Worm (Caenorhabditis elegans) whole organism, L1 larva: ENCODE data around the gene tif-1A.

Source experiments
- C04F5.9 ChIP-seq: sonication (generic microtip); optimal IDR thresholded peaks from 2 replicates; lab custom pipeline; 2016; ENCODE audit warnings: missing genetic modification characterization, missing compliant biosample characterization
- alr-1 ChIP-seq: fragments of 200-800 bp; sonication (Bioruptor generic); optimal IDR thresholded peaks from 2 replicates; lab custom pipeline; 2018; ENCODE audit warnings: borderline replicate concordance, mild to moderate bottlenecking, missing genetic modification characterization, missing compliant biosample characterization
- ama-1 ChIP-seq: fragments of 150-350 bp; optimal IDR thresholded peaks from 2 replicates; lab custom pipeline; 2014
- blmp-1 ChIP-seq: fragments of 150-350 bp; optimal IDR thresholded peaks from 2 replicates; lab custom pipeline; 2014; ENCODE audit warnings: missing biosample characterization, missing genetic modification characterization
- ceh-63 ChIP-seq: fragments of 200-800 bp; sonication (Bioruptor generic); optimal IDR thresholded peaks from 2 replicates; lab custom pipeline; 2018; ENCODE audit warnings: mild to moderate bottlenecking, missing genetic modification characterization, missing compliant biosample characterization
- ceh-82 ChIP-seq, 3 experiments: fragments of 150-350 bp in 1 of 3; sonication (generic microtip) in 2 of 3; optimal IDR thresholded peaks; 2 replicates each; lab custom pipeline; 2014 to 2017; ENCODE audit warnings: missing biosample characterization in 3 of 3, missing genetic modification characterization in 3 of 3
- ceh-88 ChIP-seq: fragments of 200-800 bp; sonication (Bioruptor generic); IDR thresholded peaks from 2 replicates; pipeline ENCODE4 v1.3.6; 2022; ENCODE audit warnings: missing genetic modification characterization, missing compliant biosample characterization
- ces-1 ChIP-seq: fragments of 150-350 bp; optimal IDR thresholded peaks from 2 replicates; lab custom pipeline; 2014; ENCODE audit warnings: missing biosample characterization, missing genetic modification reagents, missing genetic modification characterization
- dpl-1 ChIP-seq, 3 experiments: fragments of 150-350 bp in 2 of 3; sonication (generic microtip) in 1 of 3; optimal IDR thresholded peaks; 2 replicates each; lab custom pipeline; 2014 to 2017; ENCODE audit warnings: missing biosample characterization in 3 of 3, missing genetic modification characterization in 3 of 3, missing genetic modification reagents in 3 of 3
- dsc-1 ChIP-seq: sonication (generic microtip); optimal IDR thresholded peaks from 2 replicates; lab custom pipeline; 2016; ENCODE audit warnings: mild to moderate bottlenecking, missing genetic modification characterization, missing compliant biosample characterization
- efl-1 ChIP-seq, 4 experiments: fragments of 150-350 bp; optimal IDR thresholded peaks in 3 of 4; peaks in 1 of 4; 1 replicate in 1 of 4; 2 replicates in 3 of 4; lab custom pipeline; 2014; ENCODE audit warnings: missing biosample characterization in 2 of 4, missing genetic modification characterization in 2 of 4, missing genetic modification reagents in 2 of 4
- egl-13 ChIP-seq: sonication (generic microtip); optimal IDR thresholded peaks from 2 replicates; lab custom pipeline; 2016; ENCODE audit warnings: missing genotype, missing genetic modification reagents, missing genetic modification characterization, missing compliant biosample characterization
- egl-27 ChIP-seq, 2 experiments: fragments of 150-350 bp in 1 of 2; sonication (generic microtip); optimal IDR thresholded peaks; 3 replicates each; lab custom pipeline; 2017 to 2018; ENCODE audit warnings: missing biosample characterization in 2 of 2, missing genetic modification characterization in 2 of 2, missing genetic modification reagents in 2 of 2
- elt-2 ChIP-seq: sonication (generic microtip); optimal IDR thresholded peaks from 2 replicates; lab custom pipeline; 2016; ENCODE audit warnings: missing genetic modification characterization, mild to moderate bottlenecking, inconsistent platforms, missing compliant biosample characterization, missing genetic modification reagents
- elt-3 ChIP-seq, 6 experiments: fragments of 150-350 bp in 1 of 6; sonication (generic microtip); optimal IDR thresholded peaks; 2 replicates each; lab custom pipeline; 2017 to 2018; ENCODE audit warnings: missing biosample characterization in 6 of 6, missing genetic modification characterization in 6 of 6, inconsistent platforms in 1 of 6
- ets-5 ChIP-seq: fragments of 200-800 bp; sonication (Bioruptor generic); IDR thresholded peaks from 2 replicates; pipeline ENCODE4 v1.3.6; 2022; ENCODE audit warnings: missing genetic modification characterization, missing compliant biosample characterization
- fkh-10 ChIP-seq: sonication (generic microtip); optimal IDR thresholded peaks from 2 replicates; lab custom pipeline; 2017; ENCODE audit warnings: missing biosample characterization, missing genetic modification reagents, missing genetic modification characterization
- fkh-4 ChIP-seq: sonication (generic microtip); optimal IDR thresholded peaks from 2 replicates; lab custom pipeline; 2016; ENCODE audit warnings: missing compliant biosample characterization, missing genetic modification characterization, borderline replicate concordance
- fkh-8 ChIP-seq: sonication (generic microtip); optimal IDR thresholded peaks from 2 replicates; lab custom pipeline; 2016; ENCODE audit warnings: mild to moderate bottlenecking, missing genetic modification characterization, missing compliant biosample characterization
- fos-1 ChIP-seq: fragments of 150-350 bp; optimal IDR thresholded peaks from 2 replicates; lab custom pipeline; 2014; ENCODE audit warnings: missing biosample characterization, missing genetic modification characterization
- irx-1 ChIP-seq: sonication (generic microtip); optimal IDR thresholded peaks from 2 replicates; lab custom pipeline; 2016; ENCODE audit warnings: missing genetic modification characterization, missing compliant biosample characterization
- jun-1 ChIP-seq: fragments of 150-350 bp; optimal IDR thresholded peaks from 2 replicates; lab custom pipeline; 2014; ENCODE audit warnings: missing biosample characterization, missing genetic modification reagents, missing genetic modification characterization
- lin-13 ChIP-seq: fragments of 150-350 bp; optimal IDR thresholded peaks from 2 replicates; lab custom pipeline; 2014; ENCODE audit warnings: missing biosample characterization, missing genetic modification reagents, missing genetic modification characterization
- lir-3 ChIP-seq: sonication (generic microtip); optimal IDR thresholded peaks from 2 replicates; lab custom pipeline; 2016; ENCODE audit warnings: mild to moderate bottlenecking, missing genetic modification characterization, moderate library complexity, missing compliant biosample characterization; ENCODE audit not compliant: poor library complexity
- lsy-2 ChIP-seq, 2 experiments: fragments of 150-350 bp; optimal IDR thresholded peaks; 2 replicates each; lab custom pipeline; 2014; ENCODE audit warnings: missing biosample characterization in 2 of 2, missing genetic modification characterization in 2 of 2
- mab-9 ChIP-seq: fragments of 200-800 bp; sonication (Bioruptor generic); IDR thresholded peaks from 2 replicates; pipeline ENCODE4 v1.3.6; 2022; ENCODE audit warnings: missing genetic modification reagents, missing genetic modification characterization, missing compliant biosample characterization
- mep-1 ChIP-seq: fragments of 150-350 bp; optimal IDR thresholded peaks from 2 replicates; lab custom pipeline; 2014; ENCODE audit warnings: missing biosample characterization, missing genetic modification characterization
- nhr-11 ChIP-seq: fragments of 150-350 bp; optimal IDR thresholded peaks from 2 replicates; lab custom pipeline; 2014; ENCODE audit warnings: missing biosample characterization, missing genetic modification characterization
- nhr-19 ChIP-seq: fragments of 200-800 bp; sonication (Bioruptor generic); conservative IDR thresholded peaks from 2 replicates; pipeline ENCODE4 v1.3.6; 2022; ENCODE audit warnings: missing genetic modification characterization, missing compliant biosample characterization
- nhr-76 ChIP-seq: sonication (generic microtip); optimal IDR thresholded peaks from 2 replicates; lab custom pipeline; 2017; ENCODE audit warnings: missing biosample characterization, missing genetic modification characterization
- nhr-84 ChIP-seq: sonication (generic microtip); optimal IDR thresholded peaks from 2 replicates; lab custom pipeline; 2017; ENCODE audit warnings: missing biosample characterization, missing genetic modification characterization
- nhr-85 ChIP-seq: sonication (generic microtip); peaks from one replicate; lab custom pipeline; 2016; ENCODE audit warnings: missing genetic modification characterization, inconsistent platforms, missing compliant biosample characterization
- pag-3 ChIP-seq: sonication (generic microtip); optimal IDR thresholded peaks from 2 replicates; lab custom pipeline; 2017; ENCODE audit warnings: missing genetic modification characterization, mild to moderate bottlenecking, missing compliant biosample characterization, antibody characterized with exemption, borderline replicate concordance; ENCODE audit not compliant: insufficient read depth
- pax-3 ChIP-seq: fragments of 200-800 bp; sonication (Bioruptor generic); optimal IDR thresholded peaks from 2 replicates; lab custom pipeline; 2018; ENCODE audit warnings: mild to moderate bottlenecking, missing genetic modification characterization, moderate library complexity, missing compliant biosample characterization
- skn-1 ChIP-seq: fragments of 150-350 bp; optimal IDR thresholded peaks from 2 replicates; lab custom pipeline; 2014; ENCODE audit warnings: missing biosample characterization, missing genetic modification characterization
- snpc-4 ChIP-seq: fragments of 150-350 bp; optimal IDR thresholded peaks from 2 replicates; lab custom pipeline; 2014; ENCODE audit warnings: missing biosample characterization, missing genetic modification characterization
- snu-23 ChIP-seq: sonication (generic microtip); optimal IDR thresholded peaks from 2 replicates; lab custom pipeline; 2016; ENCODE audit warnings: missing genetic modification characterization, missing compliant biosample characterization
- sptf-1 ChIP-seq: fragments of 150-350 bp; optimal IDR thresholded peaks from 2 replicates; lab custom pipeline; 2014; ENCODE audit warnings: missing biosample characterization, missing genetic modification characterization
- sup-37 ChIP-seq: fragments of 200-800 bp; sonication (Bioruptor generic); optimal IDR thresholded peaks from 2 replicates; lab custom pipeline; 2018; ENCODE audit warnings: mild to moderate bottlenecking, missing genetic modification characterization, missing compliant biosample characterization
- swsn-7 ChIP-seq: sonication (generic microtip); optimal IDR thresholded peaks from 2 replicates; lab custom pipeline; 2016; ENCODE audit warnings: missing genetic modification characterization, missing compliant biosample characterization
- tbx-2 ChIP-seq: sonication (generic microtip); optimal IDR thresholded peaks from 2 replicates; lab custom pipeline; 2016; ENCODE audit warnings: missing genetic modification characterization, missing compliant biosample characterization
- tlp-1 ChIP-seq: fragments of 150-350 bp; optimal IDR thresholded peaks from 2 replicates; lab custom pipeline; 2014; ENCODE audit warnings: missing biosample characterization, missing genetic modification characterization
- unc-30 ChIP-seq: sonication (generic microtip); optimal IDR thresholded peaks from 2 replicates; lab custom pipeline; 2017; ENCODE audit warnings: missing biosample characterization, missing genetic modification characterization
- vab-15 ChIP-seq: sonication (generic microtip); optimal IDR thresholded peaks from 2 replicates; lab custom pipeline; 2017; ENCODE audit warnings: missing genotype, mild to moderate bottlenecking, missing genetic modification characterization, missing compliant biosample characterization
- xbp-1 ChIP-seq: sonication (generic microtip); optimal IDR thresholded peaks from 2 replicates; lab custom pipeline; 2016; ENCODE audit warnings: missing genetic modification characterization, missing compliant biosample characterization
- ztf-4 ChIP-seq: fragments of 150-350 bp; optimal IDR thresholded peaks from 2 replicates; lab custom pipeline; 2014; ENCODE audit warnings: missing biosample characterization, missing genetic modification characterization

The tif-1A gene

DNA sequence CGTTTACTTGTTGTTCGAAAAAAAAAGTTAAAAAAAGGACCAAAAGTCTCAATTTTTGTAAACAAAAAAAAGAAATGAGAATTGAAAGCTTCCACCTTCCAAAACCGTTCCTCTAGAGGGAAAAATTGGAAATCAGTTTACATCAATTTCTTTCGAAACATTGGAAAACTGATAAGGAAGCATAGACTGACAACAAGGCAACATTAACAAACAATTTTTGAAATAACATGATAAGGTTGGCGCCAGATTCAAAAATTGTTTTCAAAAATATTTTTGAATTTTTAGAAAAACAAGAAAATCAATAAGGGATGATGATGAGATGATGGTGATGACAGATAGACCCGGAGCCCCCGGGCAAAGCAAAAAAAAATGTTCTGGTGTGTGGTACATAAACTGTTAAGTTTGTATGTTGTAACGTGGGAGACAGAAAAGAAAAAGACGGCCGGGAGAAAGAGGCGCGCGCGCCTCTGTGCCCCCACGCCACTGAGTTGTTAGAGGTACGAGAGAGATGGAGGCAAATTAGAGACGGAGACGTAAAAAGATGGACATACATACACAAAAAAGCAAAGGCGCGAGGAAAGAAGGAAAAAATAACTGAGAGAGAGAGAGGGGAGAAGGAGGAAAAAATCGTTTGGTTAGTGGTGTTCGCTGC is 23.8 kb downstream of the tif-1A start (continued):
- peak; percentile 61 for TF ChIP-seq skn-1 (tag; lab: Kevin White, UChicago)
- TF ChIP-seq ceh-88 (GFP tag; lab: Robert Waterston, UW) = no peak
- TF ChIP-seq alr-1 (tag; lab: Kevin White, UChicago) = no peak
- no peak for TF ChIP-seq vab-15
- TF ChIP-seq C04F5.9 (tag; lab: Kevin White, UChicago) = no peak
- TF ChIP-seq snpc-4 (tag; lab: Kevin White, UChicago) = peak; percentile 28
- TF ChIP-seq elt-2 = peak; percentile 46
- no peak for TF ChIP-seq nhr-76 (tag; lab: Kevin White, UChicago)
- no peak for TF ChIP-seq unc-30 (tag; lab: Kevin White, UChicago)
- no peak for TF ChIP-seq sup-37 (GFP tag; lab: Kevin White, UChicago)
- TF ChIP-seq lir-3 (tag; lab: Kevin White, UChicago) = no peak
- peak; percentile 41; the same call in 1 of the 2 replicates for TF ChIP-seq nhr-19 (GFP tag; lab: Robert Waterston, UW)
- TF ChIP-seq mep-1 (tag; lab: Kevin White, UChicago) = peak; percentile 68
- peak in 2 of 3 experiments; percentile 21 to 71 for TF ChIP-seq ceh-82 (tag; optimal IDR thresholded peaks at IDR 0.05; lab: Kevin White, UChicago)
- peak; percentile 74 for TF ChIP-seq snu-23 (GFP tag; lab: Kevin White, UChicago)
- peak; percentile 46 to 61 for TF ChIP-seq lsy-2 (tag; optimal IDR thresholded peaks at IDR 0.05; lab: Kevin White, UChicago)
- TF ChIP-seq blmp-1 (tag; lab: Kevin White, UChicago) = peak; percentile 27
- peak; percentile 26 for TF ChIP-seq fkh-10 (GFP tag; lab: Kevin White, UChicago)
- no peak for TF ChIP-seq egl-13 (tag; lab: Kevin White, UChicago)
- TF ChIP-seq sptf-1 (tag; lab: Kevin White, UChicago) = no peak
- no peak for TF ChIP-seq elt-3 (tag; optimal IDR thresholded peaks at IDR 0.05; lab: Kevin White, UChicago)
- TF ChIP-seq mab-9 (GFP tag; lab: Robert Waterston, UW) = no peak
- peak; percentile 68 for TF ChIP-seq nhr-85
- peak; percentile 36 for TF ChIP-seq jun-1 (tag; lab: Kevin White, UChicago)
- peak; percentile 49 for TF ChIP-seq dsc-1 (tag; lab: Kevin White, UChicago)
- peak; percentile 54 for TF ChIP-seq fkh-8 (tag; lab: Kevin White, UChicago)
- TF ChIP-seq pag-3 (tag; lab: Kevin White, UChicago) = no peak
- TF ChIP-seq egl-27 (tag; optimal IDR thresholded peaks at IDR 0.05; lab: Kevin White, UChicago) = no peak
- TF ChIP-seq lin-13 = peak; percentile 21
- no peak for TF ChIP-seq nhr-11
- TF ChIP-seq xbp-1 = peak; percentile 28
- TF ChIP-seq ztf-4 = no peak
- no peak for TF ChIP-seq irx-1 (tag; lab: Kevin White, UChicago)
- no peak for TF ChIP-seq pax-3 (tag; lab: Kevin White, UChicago)
- no peak for TF ChIP-seq ceh-63 (GFP tag; lab: Kevin White, UChicago)
- TF ChIP-seq swsn-7 = peak; percentile 64
- no peak for TF ChIP-seq tlp-1
- no peak for TF ChIP-seq fkh-4 (tag; lab: Kevin White, UChicago)
- no peak for TF ChIP-seq ces-1
- peak; percentile 43 for TF ChIP-seq tbx-2 (tag; lab: Kevin White, UChicago)
- no peak for TF ChIP-seq ets-5 (GFP tag; lab: Robert Waterston, UW)
- TF ChIP-seq nhr-84 (tag; lab: Kevin White, UChicago) = no peak
- TF ChIP-seq efl-1 (optimal IDR thresholded peaks at IDR 0.05; lab: Kevin White, UChicago) = peak; percentile 48 to 59
- TF ChIP-seq efl-1 (GFP tag; optimal IDR thresholded peaks at IDR 0.05 in 1 of 2; lab: Kevin White, UChicago) = peak; percentile 34 to 92
- no peak for TF ChIP-seq ama-1 (lab: Kevin White, UChicago)
- no peak for TF ChIP-seq fos-1
- peak; percentile 14 to 60 (median 34) for TF ChIP-seq dpl-1 (GFP tag; optimal IDR thresholded peaks at IDR 0.05; lab: Kevin White, UChicago)
